Worm (Caenorhabditis elegans) whole organism, young adult: ENCODE results near the gene irld-14.

Experiments used
- B0019.2 ChIP-seq: fragments of 200-800 bp; sonication (Bioruptor generic); conservative IDR thresholded peaks from 2 replicates; pipeline ENCODE4 v1.3.6; 2022; ENCODE audit warnings: missing genetic modification reagents, missing genetic modification characterization, missing compliant biosample characterization
- D2030.7 ChIP-seq: fragments of 200-800 bp; sonication (Bioruptor generic); IDR thresholded peaks from 2 replicates; pipeline ENCODE4 v1.3.6; 2022; ENCODE audit warnings: missing genetic modification reagents, missing genetic modification characterization, missing compliant biosample characterization
- F37B4.10 ChIP-seq: fragments of 200-800 bp; sonication (Bioruptor generic); IDR thresholded peaks from 2 replicates; pipeline ENCODE4 v1.3.6; 2022; ENCODE audit warnings: missing genetic modification characterization, missing compliant biosample characterization
- F49E8.2 ChIP-seq: sonication (generic microtip); optimal IDR thresholded peaks from 3 replicates; lab custom pipeline; 2017; ENCODE audit warnings: missing genetic modification characterization, mild to moderate bottlenecking, missing compliant biosample characterization, antibody characterized with exemption, moderate library complexity; ENCODE audit not compliant: insufficient read depth
- F52B5.7 ChIP-seq: sonication (generic microtip); optimal IDR thresholded peaks from 2 replicates; lab custom pipeline; 2016; ENCODE audit warnings: mild to moderate bottlenecking, missing genetic modification characterization, missing compliant biosample characterization
- F57A8.1 ChIP-seq: fragments of 200-800 bp; sonication (Bioruptor generic); optimal IDR thresholded peaks from 2 replicates; lab custom pipeline; 2018; ENCODE audit warnings: mild to moderate bottlenecking, missing genetic modification characterization, moderate library complexity, missing compliant biosample characterization
- K12H6.12 ChIP-seq: fragments of 200-800 bp; sonication (Bioruptor generic); optimal IDR thresholded peaks from 2 replicates; lab custom pipeline; 2018; ENCODE audit warnings: mild to moderate bottlenecking, missing genetic modification characterization, missing compliant biosample characterization
- Y53G8AR.9 ChIP-seq: fragments of 200-800 bp; sonication (Bioruptor generic); conservative IDR thresholded peaks from 2 replicates; pipeline ENCODE4 v1.3.6; 2022; ENCODE audit warnings: missing genetic modification reagents, missing genetic modification characterization, missing compliant biosample characterization
- Y56A3A.18 ChIP-seq: fragments of 200-800 bp; sonication (Bioruptor generic); IDR thresholded peaks from 2 replicates; pipeline ENCODE4 v1.3.6; 2022; ENCODE audit warnings: missing genetic modification reagents, missing genetic modification characterization, missing compliant biosample characterization
- Y67H2A.10 ChIP-seq: fragments of 200-800 bp; sonication (Bioruptor generic); conservative IDR thresholded peaks from 2 replicates; pipeline ENCODE4 v1.3.6; 2022; ENCODE audit warnings: missing genetic modification reagents, missing genetic modification characterization, missing compliant biosample characterization
- attf-3 ChIP-seq: fragments of 200-800 bp; sonication (Bioruptor generic); conservative IDR thresholded peaks from 2 replicates; pipeline ENCODE4 v1.3.6; 2022; ENCODE audit warnings: missing genetic modification reagents, missing genetic modification characterization, missing compliant biosample characterization
- attf-6 ChIP-seq: fragments of 200-800 bp; sonication (Bioruptor generic); IDR thresholded peaks from 2 replicates; pipeline ENCODE4 v1.3.6; 2022; ENCODE audit warnings: missing genetic modification reagents, missing genetic modification characterization, missing compliant biosample characterization
- bed-2 ChIP-seq: fragments of 200-800 bp; sonication (Bioruptor generic); IDR thresholded peaks from 2 replicates; pipeline ENCODE4 v1.3.6; 2022; ENCODE audit warnings: missing genetic modification reagents, missing genetic modification characterization, missing compliant biosample characterization
- ccch-3 ChIP-seq: fragments of 200-800 bp; sonication (Bioruptor generic); optimal IDR thresholded peaks from 2 replicates; lab custom pipeline; 2018; ENCODE audit warnings: mild to moderate bottlenecking, missing genetic modification characterization, missing compliant biosample characterization
- ceh-100 ChIP-seq: fragments of 200-800 bp; sonication (Bioruptor generic); IDR thresholded peaks from 2 replicates; pipeline ENCODE4 v1.3.6; 2022; ENCODE audit warnings: missing genetic modification reagents, missing genetic modification characterization, missing compliant biosample characterization
- ceh-27 ChIP-seq: fragments of 200-800 bp; sonication (Bioruptor generic); optimal IDR thresholded peaks from 2 replicates; lab custom pipeline; 2018; ENCODE audit warnings: mild to moderate bottlenecking, missing genetic modification characterization, moderate library complexity, missing compliant biosample characterization
- ceh-58 ChIP-seq: fragments of 200-800 bp; sonication (Bioruptor generic); IDR thresholded peaks from 2 replicates; pipeline ENCODE4 v1.3.6; 2022; ENCODE audit warnings: missing genetic modification characterization, missing compliant biosample characterization
- ceh-91 ChIP-seq: fragments of 200-800 bp; sonication (Bioruptor generic); IDR thresholded peaks from 2 replicates; pipeline ENCODE4 v1.3.6; 2022; ENCODE audit warnings: missing genetic modification reagents, missing genetic modification characterization, missing compliant biosample characterization
- ekl-4 ChIP-seq: fragments of 200-800 bp; sonication (Bioruptor generic); IDR thresholded peaks from 2 replicates; pipeline ENCODE4 v1.3.6; 2022; ENCODE audit warnings: missing genetic modification reagents, missing genetic modification characterization, missing compliant biosample characterization
- him-1 ChIP-seq: sonication (generic microtip); optimal IDR thresholded peaks from 2 replicates; lab custom pipeline; 2016; ENCODE audit warnings: missing genotype, missing genetic modification reagents, missing genetic modification characterization, missing compliant biosample characterization
- hlh-26 ChIP-seq: fragments of 200-800 bp; sonication (Bioruptor generic); conservative IDR thresholded peaks from 2 replicates; pipeline ENCODE4 v1.3.6; 2022; ENCODE audit warnings: missing genetic modification reagents, missing genetic modification characterization, missing compliant biosample characterization
- hrde-1 ChIP-seq: sonication (generic microtip); optimal IDR thresholded peaks from 2 replicates; lab custom pipeline; 2016; ENCODE audit warnings: missing genetic modification characterization, mild to moderate bottlenecking, missing compliant biosample characterization, moderate library complexity, missing genotype, missing genetic modification reagents, borderline replicate concordance
- let-526 ChIP-seq: fragments of 200-800 bp; sonication (Bioruptor generic); IDR thresholded peaks from 2 replicates; pipeline ENCODE4 v1.3.6; 2022; ENCODE audit warnings: missing genetic modification reagents, missing genetic modification characterization, missing compliant biosample characterization
- lin-26 ChIP-seq: fragments of 200-800 bp; sonication (Bioruptor generic); IDR thresholded peaks from 2 replicates; pipeline ENCODE4 v1.3.6; 2022; ENCODE audit warnings: missing genetic modification reagents, missing genetic modification characterization, missing compliant biosample characterization
- lir-1 ChIP-seq: fragments of 200-800 bp; sonication (Bioruptor generic); conservative IDR thresholded peaks from 2 replicates; pipeline ENCODE4 v1.3.6; 2022; ENCODE audit warnings: missing genetic modification reagents, missing genetic modification characterization, missing compliant biosample characterization
- nfya-1 ChIP-seq: sonication (generic microtip); optimal IDR thresholded peaks from 2 replicates; lab custom pipeline; 2017; ENCODE audit warnings: antibody characterized with exemption, missing compliant biosample characterization, missing genetic modification characterization, borderline replicate concordance; ENCODE audit not compliant: insufficient read depth
- nfya-2 ChIP-seq: fragments of 200-800 bp; sonication (Bioruptor generic); IDR thresholded peaks from 2 replicates; pipeline ENCODE4 v1.3.6; 2022; ENCODE audit warnings: missing genetic modification reagents, missing genetic modification characterization, missing compliant biosample characterization
- nfyb-1 ChIP-seq: fragments of 200-800 bp; sonication (Bioruptor generic); IDR thresholded peaks from 2 replicates; pipeline ENCODE4 v1.3.6; 2022; ENCODE audit warnings: missing genetic modification reagents, missing genetic modification characterization, missing compliant biosample characterization
- nhr-179 ChIP-seq: sonication (generic microtip); optimal IDR thresholded peaks from 2 replicates; lab custom pipeline; 2016; ENCODE audit warnings: mild to moderate bottlenecking, missing genetic modification characterization, missing compliant biosample characterization
- nhr-90 ChIP-seq: sonication (generic microtip); optimal IDR thresholded peaks from 2 replicates; lab custom pipeline; 2016; ENCODE audit warnings: missing genotype, mild to moderate bottlenecking, missing genetic modification characterization, missing compliant biosample characterization
- pbrm-1 ChIP-seq: fragments of 200-800 bp; sonication (Bioruptor generic); IDR thresholded peaks from 2 replicates; pipeline ENCODE4 v1.3.6; 2022; ENCODE audit warnings: missing genetic modification reagents, missing genetic modification characterization, missing compliant biosample characterization
- rec-8 ChIP-seq, 2 experiments: sonication (generic microtip); optimal IDR thresholded peaks; 2 replicates each; lab custom pipeline; 2016; ENCODE audit warnings: mild to moderate bottlenecking in 2 of 2, missing genetic modification characterization in 2 of 2, missing genetic modification reagents in 2 of 2, missing genotype in 2 of 2, missing biosample characterization in 1 of 2, missing compliant biosample characterization in 1 of 2, moderate library complexity in 1 of 2
- snpc-1.3 ChIP-seq: sonication (generic microtip); optimal IDR thresholded peaks from 2 replicates; lab custom pipeline; 2017; ENCODE audit warnings: missing genetic modification characterization, mild to moderate bottlenecking, missing compliant biosample characterization, antibody characterized with exemption, moderate library complexity, missing genotype, missing genetic modification reagents; ENCODE audit not compliant: insufficient read depth
- snpc-3.4 ChIP-seq: sonication (generic microtip); optimal IDR thresholded peaks from 2 replicates; lab custom pipeline; 2017; ENCODE audit warnings: missing genetic modification characterization, mild to moderate bottlenecking, missing compliant biosample characterization, antibody characterized with exemption, moderate library complexity, missing genotype, missing genetic modification reagents
- sptf-2 ChIP-seq: fragments of 200-800 bp; sonication (Bioruptor generic); optimal IDR thresholded peaks from 2 replicates; lab custom pipeline; 2018; ENCODE audit warnings: mild to moderate bottlenecking, missing genetic modification characterization, missing compliant biosample characterization
- tbp1 ChIP-seq: fragments of 200-800 bp; sonication (Bioruptor generic); optimal IDR thresholded peaks from 2 replicates; lab custom pipeline; 2018; ENCODE audit warnings: mild to moderate bottlenecking, missing genetic modification characterization, missing compliant biosample characterization
- tbx-9 ChIP-seq: sonication (generic microtip); optimal IDR thresholded peaks from 2 replicates; lab custom pipeline; 2016; ENCODE audit warnings: borderline replicate concordance, missing genetic modification characterization, inconsistent platforms, missing compliant biosample characterization
- xnd-1 ChIP-seq: sonication (generic microtip); optimal IDR thresholded peaks from 2 replicates; lab custom pipeline; 2016; ENCODE audit warnings: missing genotype, missing genetic modification reagents, missing genetic modification characterization, missing compliant biosample characterization
- ztf-18 ChIP-seq: sonication (generic microtip); optimal IDR thresholded peaks from 2 replicates; lab custom pipeline; 2016; ENCODE audit warnings: missing genotype, mild to moderate bottlenecking, missing genetic modification characterization, missing compliant biosample characterization
- ztf-25 ChIP-seq: fragments of 200-800 bp; sonication (Bioruptor generic); IDR thresholded peaks from 2 replicates; pipeline ENCODE4 v1.3.6; 2022; ENCODE audit warnings: missing genetic modification reagents, missing genetic modification characterization, missing compliant biosample characterization
- ztf-28 ChIP-seq: fragments of 200-800 bp; sonication (Bioruptor generic); IDR thresholded peaks from 2 replicates; pipeline ENCODE4 v1.3.6; 2022; ENCODE audit warnings: missing genetic modification reagents, missing genetic modification characterization, missing compliant biosample characterization
- ztf-3 ChIP-seq: fragments of 200-800 bp; sonication (Bioruptor generic); optimal IDR thresholded peaks from 2 replicates; lab custom pipeline; 2018; ENCODE audit warnings: mild to moderate bottlenecking, missing genetic modification characterization, missing compliant biosample characterization
- ztf-6 ChIP-seq: fragments of 200-800 bp; sonication (Bioruptor generic); IDR thresholded peaks from 2 replicates; pipeline ENCODE4 v1.3.6; 2022; ENCODE audit warnings: missing genetic modification reagents, missing genetic modification characterization, missing compliant biosample characterization

The irld-14 gene

ce11 chrV:15020732-15021131, 24.4 kb downstream of the irld-14 start, which contains the start of gene F14H8.5:
Gene F14H8.5, plus strand, starts transcription at chrV:15021032.
- TF ChIP-seq F37B4.10 (GFP tag; lab: Robert Waterston, UW) (no peak), him-1 (tag; lab: Kevin White, UChicago) (no peak), nfyb-1 (GFP tag; lab: Robert Waterston, UW) (no peak), ceh-100 (no peak), F57A8.1 (GFP tag; lab: Kevin White, UChicago) (no peak), F52B5.7 (tag; lab: Kevin White, UChicago) (no peak), let-526 (no peak), nfya-2 (GFP tag; lab: Robert Waterston, UW) (no peak), nfya-1 (tag; lab: Kevin White, UChicago) (no peak), attf-3 (GFP tag; lab: Robert Waterston, UW) (no peak), sptf-2 (GFP tag; lab: Kevin White, UChicago) (no peak), B0019.2 (GFP tag; lab: Robert Waterston, UW) (no peak), ceh-58 (GFP tag; lab: Robert Waterston, UW) (no peak), xnd-1 (no peak), Y56A3A.18 (GFP tag; lab: Robert Waterston, UW) (no peak), Y53G8AR.9 (no peak), tbp1 (no peak), lir-1 (GFP tag; lab: Robert Waterston, UW) (no peak), K12H6.12 (tag; lab: Kevin White, UChicago) (no peak)
- TF ChIP-seq, all 124 proteins: peak for 0

DNA sequence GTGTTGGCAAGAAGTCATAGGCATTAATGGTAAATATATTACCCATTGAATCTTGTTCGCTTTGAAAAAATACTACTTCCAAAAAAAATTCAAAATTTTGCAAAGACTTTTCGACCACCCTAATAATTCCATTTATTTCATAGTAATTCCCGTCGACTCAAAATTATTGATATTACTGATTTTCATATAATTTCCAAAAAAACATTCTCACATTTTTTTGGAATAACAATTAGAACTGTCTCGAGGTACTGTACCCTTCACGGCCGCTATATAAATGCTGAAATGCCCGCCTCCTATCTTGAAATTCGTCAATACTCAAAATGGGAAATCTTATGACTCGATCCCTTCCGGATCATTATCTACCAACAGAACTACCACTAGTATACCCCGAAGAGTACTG, 27.2 kb downstream of the irld-14 start, which contains the start of gene F14H8.4:
Gene F14H8.4, plus strand, starts transcription at position 301 of the 400 bp plus-strand sequence.
- no peak for TF ChIP-seq ztf-28 (GFP tag; lab: Robert Waterston, UW)

DNA sequence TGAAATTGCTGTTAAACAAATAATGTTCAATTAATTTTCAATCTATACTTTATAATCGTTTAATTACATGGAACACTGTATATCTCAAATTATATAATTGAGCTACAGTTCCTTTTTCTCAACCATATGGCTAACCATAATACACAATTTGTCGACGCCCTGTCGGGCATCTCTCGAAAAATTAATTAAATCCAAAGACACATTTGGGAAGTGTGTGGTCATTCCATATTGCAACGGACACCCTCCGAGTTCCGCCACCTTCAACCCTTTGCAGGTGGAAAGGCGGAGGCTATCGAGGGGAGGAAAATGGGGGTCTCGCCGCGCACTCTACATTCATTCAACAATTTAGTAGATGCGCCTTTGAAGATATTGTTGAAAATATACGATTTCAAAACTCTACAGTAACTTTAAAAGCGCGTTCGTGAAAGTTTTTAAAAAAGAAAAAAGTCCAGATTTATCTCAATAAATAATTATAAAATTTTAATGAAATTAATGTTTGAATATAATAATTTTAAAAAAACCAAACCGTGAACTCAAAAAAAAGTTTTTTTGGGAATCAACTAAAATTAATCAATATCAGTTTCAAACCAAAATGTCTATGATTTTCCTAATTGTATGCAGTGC, 32.7 kb downstream of the irld-14 start, which contains the start of gene F14H8.8:
Gene F14H8.8, plus strand, starts transcription at position 574 of the 624 bp plus-strand sequence.
- TF ChIP-seq ccch-3 (GFP tag; lab: Kevin White, UChicago) (no peak), ceh-91 (GFP tag; lab: Robert Waterston, UW) (peak; percentile 37; the same call in 1 of the 2 replicates), bed-2 (no peak), attf-6 (GFP tag; lab: Robert Waterston, UW) (peak; percentile 72), nfya-2 (GFP tag; lab: Robert Waterston, UW) (no peak), ekl-4 (GFP tag; lab: Robert Waterston, UW) (peak; percentile 77; the same call in 1 of the 2 replicates), nhr-179 (tag; lab: Kevin White, UChicago) (no peak), rec-8 (tag; optimal IDR thresholded peaks at IDR 0.05; lab: Kevin White, UChicago) (no peak), F49E8.2 (tag; lab: Kevin White, UChicago) (peak; percentile 64), snpc-1.3 (tag; lab: Kevin White, UChicago) (peak; percentile 93), Y67H2A.10 (no peak), F57A8.1 (GFP tag; lab: Kevin White, UChicago) (no peak), nhr-90 (no peak), F37B4.10 (GFP tag; lab: Robert Waterston, UW) (no peak), pbrm-1 (peak; percentile 86), tbx-9 (tag; lab: Kevin White, UChicago) (no peak), ceh-100 (peak; percentile 60), ceh-27 (GFP tag; lab: Kevin White, UChicago) (no peak), him-1 (tag; lab: Kevin White, UChicago) (peak; percentile 93), hlh-26 (no peak), ztf-6 (GFP tag; lab: Robert Waterston, UW) (no peak), ztf-3 (no peak), snpc-3.4 (tag; lab: Kevin White, UChicago) (peak; percentile 96), lin-26 (GFP tag; lab: Robert Waterston, UW) (no peak), D2030.7 (GFP tag; lab: Robert Waterston, UW) (peak; percentile 73), ztf-18 (no peak), hrde-1 (tag; lab: Kevin White, UChicago) (peak; percentile 3), ztf-25 (no peak)
